Fruit fly (Drosophila melanogaster) whole organism, wandering third instar larva: ENCODE results near the gene Art8.

Source experiments
- Abd-B ChIP-seq: fragments of >200 bp; optimal IDR thresholded peaks from 2 replicates; lab custom pipeline; 2017; ENCODE audit warnings: missing biosample characterization, missing genetic modification characterization
- CG32264 ChIP-seq: fragments of 200-800 bp; sonication (Bioruptor generic); optimal IDR thresholded peaks from 2 replicates; lab custom pipeline; 2016; ENCODE audit warnings: missing biosample characterization, missing genetic modification characterization
- CG9705 ChIP-seq: fragments of 200-800 bp; sonication (Bioruptor generic); optimal IDR thresholded peaks from 2 replicates; lab custom pipeline; 2018; ENCODE audit warnings: missing biosample characterization, mild to moderate bottlenecking, missing genetic modification characterization
- CrebA ChIP-seq: fragments of 200-800 bp; sonication (Bioruptor generic); optimal IDR thresholded peaks from 2 replicates; lab custom pipeline; 2016; ENCODE audit warnings: missing biosample characterization, mild to moderate bottlenecking, missing genetic modification characterization, borderline replicate concordance
- Dfd ChIP-seq: fragments of >200 bp; optimal IDR thresholded peaks from 2 replicates; lab custom pipeline; 2017; ENCODE audit warnings: missing biosample characterization, missing genetic modification characterization
- Dif ChIP-seq: fragments of 200-275, 200-300 bp; sonication (Bioruptor generic); optimal IDR thresholded peaks from 2 replicates; lab custom pipeline; 2018; ENCODE audit warnings: missing biosample characterization, missing genetic modification characterization; ENCODE audit not compliant: partially characterized antibody
- GATAd ChIP-seq: sonication (Bioruptor generic); optimal IDR thresholded peaks from 2 replicates; lab custom pipeline; 2016; ENCODE audit warnings: missing biosample characterization, missing genetic modification characterization
- HLH106 ChIP-seq: fragments of 200-800 bp; optimal IDR thresholded peaks from 3 replicates; lab custom pipeline; 2019; ENCODE audit warnings: missing biosample characterization, mild to moderate bottlenecking, missing genetic modification characterization, moderate library complexity
- Hnf4 ChIP-seq: fragments of 200-800 bp; sonication (Bioruptor generic); optimal IDR thresholded peaks from 2 replicates; lab custom pipeline; 2016; ENCODE audit warnings: missing biosample characterization, mild to moderate bottlenecking, missing genetic modification characterization
- Hr78 ChIP-seq: fragments of >200 bp; optimal IDR thresholded peaks from 2 replicates; lab custom pipeline; 2017; ENCODE audit warnings: missing biosample characterization, missing genetic modification characterization
- Hr83 ChIP-seq: fragments of 200-300 bp; sonication (Bioruptor generic); optimal IDR thresholded peaks from 2 replicates; lab custom pipeline; 2016; ENCODE audit warnings: missing biosample characterization, mild to moderate bottlenecking, missing genetic modification characterization, moderate library complexity; ENCODE audit not compliant: poor library complexity, severe bottlenecking
- Jra ChIP-seq: sonication (Bioruptor generic); optimal IDR thresholded peaks from 2 replicates; lab custom pipeline; 2016; ENCODE audit warnings: missing biosample characterization, missing genetic modification characterization
- Mio ChIP-seq: sonication (Bioruptor generic); optimal IDR thresholded peaks from 2 replicates; lab custom pipeline; 2016; ENCODE audit warnings: missing biosample characterization, missing genetic modification characterization
- Myc ChIP-seq: fragments of >200 bp; optimal IDR thresholded peaks from 2 replicates; lab custom pipeline; 2017
- N ChIP-seq: fragments of >200 bp; optimal IDR thresholded peaks from 2 replicates; lab custom pipeline; 2018; ENCODE audit warnings: missing biosample characterization, missing external identifiers, missing genetic modification characterization
- OdsH ChIP-seq: fragments of 200-800 bp; sonication (Bioruptor generic); optimal IDR thresholded peaks from 2 replicates; lab custom pipeline; 2016; ENCODE audit warnings: missing biosample characterization, mild to moderate bottlenecking, missing genetic modification characterization
- Rel ChIP-seq, 2 experiments: fragments of 200-800 bp; sonication (Bioruptor generic) in 1 of 2; optimal IDR thresholded peaks; 2 replicates in 1 of 2; 3 replicates in 1 of 2; lab custom pipeline; 2016 to 2019; ENCODE audit warnings: mild to moderate bottlenecking in 2 of 2, missing biosample characterization in 2 of 2, missing genetic modification characterization in 2 of 2, moderate library complexity in 1 of 2
- Sp1 ChIP-seq: fragments of 200-800 bp; sonication (Bioruptor generic); optimal IDR thresholded peaks from 3 replicates; lab custom pipeline; 2019; ENCODE audit warnings: missing biosample characterization, mild to moderate bottlenecking, missing genetic modification characterization, moderate library complexity
- Vsx2 ChIP-seq: fragments of 200-300, 225-300 bp; sonication (Bioruptor generic); optimal IDR thresholded peaks from 2 replicates; lab custom pipeline; 2018; ENCODE audit warnings: missing biosample characterization, missing genetic modification characterization; ENCODE audit not compliant: partially characterized antibody
- br ChIP-seq: fragments of 200-800 bp; sonication (Bioruptor generic); optimal IDR thresholded peaks from 2 replicates; lab custom pipeline; 2016; ENCODE audit warnings: missing biosample characterization, missing genetic modification characterization
- brk ChIP-seq: fragments of 200-800 bp; sonication (Bioruptor generic); optimal IDR thresholded peaks from 2 replicates; lab custom pipeline; 2016; ENCODE audit warnings: missing biosample characterization, mild to moderate bottlenecking, missing genetic modification characterization
- dl ChIP-seq, 2 experiments: fragments of 175-275, 200-275 bp in 1 of 2; fragments of 200-275 bp in 1 of 2; sonication (Bioruptor generic); optimal IDR thresholded peaks; lab custom pipeline; 2018; ENCODE audit warnings: mild to moderate bottlenecking in 2 of 2, missing biosample characterization in 2 of 2, missing genetic modification characterization in 2 of 2, moderate library complexity in 2 of 2; ENCODE audit not compliant: partially characterized antibody in 2 of 2, insufficient read depth in 1 of 2
- dmrt93B ChIP-seq: fragments of 200-800 bp; sonication (Bioruptor generic); optimal IDR thresholded peaks from 2 replicates; lab custom pipeline; 2018; ENCODE audit warnings: missing biosample characterization, mild to moderate bottlenecking, missing genetic modification characterization
- dsf ChIP-seq: sonication (Bioruptor generic); optimal IDR thresholded peaks from 2 replicates; lab custom pipeline; 2016; ENCODE audit warnings: missing biosample characterization, missing genetic modification characterization, borderline replicate concordance
- ey ChIP-seq: fragments of 200-800 bp; sonication (Bioruptor generic); optimal IDR thresholded peaks from 2 replicates; lab custom pipeline; 2016; ENCODE audit warnings: missing biosample characterization, missing genetic modification characterization
- foxo ChIP-seq, 2 experiments: fragments of 200-800 bp; sonication (Bioruptor generic); optimal IDR thresholded peaks; 2 replicates in 1 of 2; 3 replicates in 1 of 2; lab custom pipeline; 2016 to 2017; ENCODE audit warnings: missing biosample characterization in 2 of 2, missing genetic modification characterization in 2 of 2
- fru ChIP-seq: fragments of 200-800 bp; sonication (Bioruptor generic); optimal IDR thresholded peaks from 3 replicates; lab custom pipeline; 2016; ENCODE audit warnings: missing biosample characterization, mild to moderate bottlenecking, missing genetic modification characterization
- h ChIP-seq: fragments of 200-800 bp; sonication (Bioruptor generic); optimal IDR thresholded peaks from 3 replicates; lab custom pipeline; 2016; ENCODE audit warnings: missing biosample characterization, mild to moderate bottlenecking, missing genetic modification characterization
- jim ChIP-seq: fragments of 175-275, 200-325 bp; sonication (Bioruptor generic); optimal IDR thresholded peaks from 2 replicates; lab custom pipeline; 2016; ENCODE audit warnings: missing biosample characterization, mild to moderate bottlenecking, missing genetic modification characterization
- lola ChIP-seq: fragments of >200 bp; optimal IDR thresholded peaks from 2 replicates; lab custom pipeline; 2017; ENCODE audit warnings: missing biosample characterization, missing genetic modification characterization
- pan ChIP-seq: fragments of >200 bp; optimal IDR thresholded peaks from 2 replicates; lab custom pipeline; 2017
- psq ChIP-seq: fragments of 200-800 bp; sonication (Bioruptor generic); optimal IDR thresholded peaks from 3 replicates; lab custom pipeline; 2017; ENCODE audit warnings: missing biosample characterization, mild to moderate bottlenecking, missing genetic modification characterization, moderate library complexity
- rgr ChIP-seq: fragments of 200-800 bp; sonication (Bioruptor generic); optimal IDR thresholded peaks from 3 replicates; lab custom pipeline; 2016; ENCODE audit warnings: missing biosample characterization, mild to moderate bottlenecking, missing genetic modification characterization
- sage ChIP-seq: fragments of 200-800 bp; sonication (Bioruptor generic); optimal IDR thresholded peaks from 2 replicates; lab custom pipeline; 2016; ENCODE audit warnings: missing biosample characterization, mild to moderate bottlenecking, missing genetic modification characterization
- sv ChIP-seq: fragments of 200-800 bp; sonication (Bioruptor generic); optimal IDR thresholded peaks from 3 replicates; lab custom pipeline; 2016; ENCODE audit warnings: missing biosample characterization, missing genetic modification characterization
- tai ChIP-seq: sonication (Bioruptor generic); optimal IDR thresholded peaks from 2 replicates; lab custom pipeline; 2016; ENCODE audit warnings: missing biosample characterization, missing genetic modification characterization
- usp ChIP-seq: fragments of >200 bp; optimal IDR thresholded peaks from 2 replicates; lab custom pipeline; 2017; ENCODE audit warnings: missing biosample characterization, missing genetic modification characterization
- woc ChIP-seq: sonication (Bioruptor generic); optimal IDR thresholded peaks from 2 replicates; lab custom pipeline; 2016; ENCODE audit warnings: missing biosample characterization, mild to moderate bottlenecking, missing genetic modification characterization

The Art8 gene

dm6 chr2L:11058111-11058665, 47.3 kb upstream of the Art8 start:
- TF ChIP-seq fru (GFP tag; lab: Kevin White, UChicago) (no peak), Dfd (peak; percentile 32), ey (GFP tag; lab: Kevin White, UChicago) (peak; percentile 52), HLH106 (tag; lab: Kevin White, UChicago) (no peak), sv (GFP tag; lab: Kevin White, UChicago) (peak; percentile 11), rgr (GFP tag; lab: Kevin White, UChicago) (peak; percentile 28)

DNA sequence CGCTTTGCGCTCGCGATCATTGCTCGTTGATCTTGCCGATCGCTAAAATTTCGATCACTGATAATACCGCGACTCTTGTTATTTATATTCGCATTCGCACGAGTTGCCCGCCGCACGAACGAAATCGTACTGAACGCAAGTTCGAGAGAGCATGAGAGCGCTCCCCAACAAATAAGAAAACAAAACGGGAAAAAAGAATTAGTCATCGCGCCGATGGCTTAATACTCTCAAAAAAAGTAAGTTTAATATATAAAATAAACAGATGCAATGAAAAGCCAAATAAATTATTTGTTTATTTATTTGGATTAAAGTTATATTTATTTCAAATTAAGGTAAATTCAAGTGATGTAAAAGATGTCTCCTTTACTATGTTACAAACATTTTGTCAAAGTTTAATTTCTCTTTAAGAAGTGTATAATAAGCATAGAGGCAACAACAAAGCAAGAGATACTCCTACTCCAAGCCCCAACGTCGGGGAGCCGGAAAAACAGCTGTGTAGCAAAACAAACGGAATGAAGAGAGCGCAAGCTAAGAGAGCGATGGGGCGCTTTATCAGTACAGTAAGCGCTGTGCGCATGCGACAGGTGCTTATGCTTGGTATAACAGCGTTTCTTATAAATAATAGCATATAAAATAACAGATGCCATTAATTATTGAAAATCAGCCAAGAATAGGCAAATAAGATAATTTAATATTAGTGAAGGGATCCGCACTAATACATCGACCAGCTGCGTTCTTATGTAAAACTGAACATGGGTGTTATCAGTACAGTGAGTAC, 46.6 kb upstream of the Art8 start:
- TF ChIP-seq ey (GFP tag; lab: Kevin White, UChicago) (peak; percentile 75), pan (lab: Kevin White, UChicago) (no peak), tai (GFP tag; lab: Kevin White, UChicago) (peak; percentile 66), foxo (GFP tag; optimal IDR thresholded peaks at IDR 0.05; lab: Kevin White, UChicago) (peak in 1 of 2 experiments; percentile 81), Jra (GFP tag; lab: Kevin White, UChicago) (no peak), h (GFP tag; lab: Kevin White, UChicago) (peak; percentile 75), Sp1 (GFP tag; lab: Kevin White, UChicago) (peak; percentile 83), Dif (GFP tag; lab: Kevin White, UChicago) (peak; percentile 62), br (peak; percentile 64), rgr (GFP tag; lab: Kevin White, UChicago) (peak; percentile 67), sage (GFP tag; lab: Kevin White, UChicago) (peak; percentile 17), fru (GFP tag; lab: Kevin White, UChicago) (peak; percentile 89), usp (GFP tag; lab: Kevin White, UChicago) (no peak), CrebA (no peak), woc (peak; percentile 89), sv (GFP tag; lab: Kevin White, UChicago) (peak; percentile 81), psq (GFP tag; lab: Kevin White, UChicago) (peak; percentile 83), Hnf4 (peak; percentile 52), HLH106 (tag; lab: Kevin White, UChicago) (peak; percentile 76), Vsx2 (GFP tag; lab: Kevin White, UChicago) (no peak), CG9705 (GFP tag; lab: Kevin White, UChicago) (peak; percentile 12), dmrt93B (GFP tag; lab: Kevin White, UChicago) (peak; percentile 45), N (GFP tag; lab: Kevin White, UChicago) (no peak), GATAd (GFP tag; lab: Kevin White, UChicago) (no peak), CG32264 (no peak), brk (GFP tag; lab: Kevin White, UChicago) (peak; percentile 61), OdsH (GFP tag; lab: Kevin White, UChicago) (peak; percentile 66), Rel (GFP tag; optimal IDR thresholded peaks at IDR 0.05; lab: Kevin White, UChicago) (peak; percentile 14), Rel (tag; optimal IDR thresholded peaks at IDR 0.05; lab: Kevin White, UChicago) (no peak), Dfd (no peak), Hr78 (no peak), jim (GFP tag; lab: Kevin White, UChicago) (no peak), dl (GFP tag; optimal IDR thresholded peaks at IDR 0.05; lab: Kevin White, UChicago; ENCODE audit: insufficient read depth in 1 of 2, partially characterized antibody in 2 of 2) (peak; percentile 46 to 50), Hr83 (GFP tag; lab: Kevin White, UChicago) (peak; percentile 40), Abd-B (no peak), lola (GFP tag; lab: Kevin White, UChicago) (no peak), Myc (no peak), dsf (GFP tag; lab: Kevin White, UChicago) (peak; percentile 47), Mio (GFP tag; lab: Kevin White, UChicago) (no peak)
